Worm (Caenorhabditis elegans) whole organism, L1 larva: Measurements from ENCODE around the gene str-196.

Experiments
- aly-2 ChIP-seq: fragments of 150-350 bp; optimal IDR thresholded peaks from 2 replicates; lab custom pipeline; 2014; ENCODE audit warnings: missing biosample characterization, missing genetic modification characterization
- blmp-1 ChIP-seq: fragments of 150-350 bp; optimal IDR thresholded peaks from 2 replicates; lab custom pipeline; 2014; ENCODE audit warnings: missing biosample characterization, missing genetic modification characterization
- ceh-82 ChIP-seq, 3 experiments: fragments of 150-350 bp in 1 of 3; sonication (generic microtip) in 2 of 3; optimal IDR thresholded peaks; 2 replicates each; lab custom pipeline; 2014 to 2017; ENCODE audit warnings: missing biosample characterization in 3 of 3, missing genetic modification characterization in 3 of 3
- dsc-1 ChIP-seq: sonication (generic microtip); optimal IDR thresholded peaks from 2 replicates; lab custom pipeline; 2016; ENCODE audit warnings: mild to moderate bottlenecking, missing genetic modification characterization, missing compliant biosample characterization
- efl-1 ChIP-seq, 4 experiments: fragments of 150-350 bp; optimal IDR thresholded peaks in 3 of 4; peaks in 1 of 4; 1 replicate in 1 of 4; 2 replicates in 3 of 4; lab custom pipeline; 2014; ENCODE audit warnings: missing biosample characterization in 2 of 4, missing genetic modification characterization in 2 of 4, missing genetic modification reagents in 2 of 4
- efl-3 ChIP-seq: fragments of 200-800 bp; sonication (Bioruptor generic); optimal IDR thresholded peaks from 2 replicates; lab custom pipeline; 2018; ENCODE audit warnings: mild to moderate bottlenecking, missing genetic modification characterization, missing compliant biosample characterization
- egl-27 ChIP-seq, 2 experiments: fragments of 150-350 bp in 1 of 2; sonication (generic microtip); optimal IDR thresholded peaks; 3 replicates each; lab custom pipeline; 2017 to 2018; ENCODE audit warnings: missing biosample characterization in 2 of 2, missing genetic modification characterization in 2 of 2, missing genetic modification reagents in 2 of 2
- elt-3 ChIP-seq, 6 experiments: fragments of 150-350 bp in 1 of 6; sonication (generic microtip); optimal IDR thresholded peaks; 2 replicates each; lab custom pipeline; 2017 to 2018; ENCODE audit warnings: missing biosample characterization in 6 of 6, missing genetic modification characterization in 6 of 6, inconsistent platforms in 1 of 6
- ets-5 ChIP-seq: fragments of 200-800 bp; sonication (Bioruptor generic); IDR thresholded peaks from 2 replicates; pipeline ENCODE4 v1.3.6; 2022; ENCODE audit warnings: missing genetic modification characterization, missing compliant biosample characterization
- fkh-10 ChIP-seq: sonication (generic microtip); optimal IDR thresholded peaks from 2 replicates; lab custom pipeline; 2017; ENCODE audit warnings: missing biosample characterization, missing genetic modification reagents, missing genetic modification characterization
- fkh-4 ChIP-seq: sonication (generic microtip); optimal IDR thresholded peaks from 2 replicates; lab custom pipeline; 2016; ENCODE audit warnings: missing compliant biosample characterization, missing genetic modification characterization, borderline replicate concordance
- fkh-8 ChIP-seq: sonication (generic microtip); optimal IDR thresholded peaks from 2 replicates; lab custom pipeline; 2016; ENCODE audit warnings: mild to moderate bottlenecking, missing genetic modification characterization, missing compliant biosample characterization
- fos-1 ChIP-seq: fragments of 150-350 bp; optimal IDR thresholded peaks from 2 replicates; lab custom pipeline; 2014; ENCODE audit warnings: missing biosample characterization, missing genetic modification characterization
- grh-1 ChIP-seq: fragments of 200-800 bp; sonication (Bioruptor generic); IDR thresholded peaks from 2 replicates; pipeline ENCODE4 v1.3.6; 2022; ENCODE audit warnings: missing genetic modification reagents, missing genetic modification characterization, missing compliant biosample characterization
- hpl-2 ChIP-seq: fragments of 150-350 bp; optimal IDR thresholded peaks from 2 replicates; lab custom pipeline; 2014; ENCODE audit warnings: missing biosample characterization, missing genetic modification reagents, missing genetic modification characterization
- irx-1 ChIP-seq: sonication (generic microtip); optimal IDR thresholded peaks from 2 replicates; lab custom pipeline; 2016; ENCODE audit warnings: missing genetic modification characterization, missing compliant biosample characterization
- lin-13 ChIP-seq: fragments of 150-350 bp; optimal IDR thresholded peaks from 2 replicates; lab custom pipeline; 2014; ENCODE audit warnings: missing biosample characterization, missing genetic modification reagents, missing genetic modification characterization
- lin-15B ChIP-seq: fragments of 150-350 bp; sonication (generic microtip); optimal IDR thresholded peaks from 3 replicates; lab custom pipeline; 2014; ENCODE audit warnings: missing biosample characterization, missing genetic modification characterization
- lin-39 ChIP-seq: fragments of 150-350 bp; optimal IDR thresholded peaks from 2 replicates; lab custom pipeline; 2014; ENCODE audit warnings: missing biosample characterization, missing genetic modification reagents, missing genetic modification characterization
- mep-1 ChIP-seq: fragments of 150-350 bp; optimal IDR thresholded peaks from 2 replicates; lab custom pipeline; 2014; ENCODE audit warnings: missing biosample characterization, missing genetic modification characterization
- nhr-12 ChIP-seq: sonication (generic microtip); optimal IDR thresholded peaks from 2 replicates; lab custom pipeline; 2017; ENCODE audit warnings: missing biosample characterization, missing genetic modification characterization
- nhr-19 ChIP-seq: fragments of 200-800 bp; sonication (Bioruptor generic); conservative IDR thresholded peaks from 2 replicates; pipeline ENCODE4 v1.3.6; 2022; ENCODE audit warnings: missing genetic modification characterization, missing compliant biosample characterization
- nhr-20 ChIP-seq: sonication (generic microtip); optimal IDR thresholded peaks from 2 replicates; lab custom pipeline; 2016; ENCODE audit warnings: mild to moderate bottlenecking, missing genetic modification characterization, missing compliant biosample characterization
- nhr-28 ChIP-seq: fragments of 150-350 bp; optimal IDR thresholded peaks from 2 replicates; lab custom pipeline; 2014; ENCODE audit warnings: missing biosample characterization, missing genetic modification characterization
- nhr-47 ChIP-seq: sonication (generic microtip); optimal IDR thresholded peaks from 2 replicates; lab custom pipeline; 2016; ENCODE audit warnings: mild to moderate bottlenecking, missing genetic modification characterization, moderate library complexity, missing compliant biosample characterization
- nhr-71 ChIP-seq: sonication (generic microtip); optimal IDR thresholded peaks from 2 replicates; lab custom pipeline; 2016; ENCODE audit warnings: mild to moderate bottlenecking, missing genetic modification characterization, moderate library complexity, missing compliant biosample characterization
- nhr-84 ChIP-seq: sonication (generic microtip); optimal IDR thresholded peaks from 2 replicates; lab custom pipeline; 2017; ENCODE audit warnings: missing biosample characterization, missing genetic modification characterization
- nhr-85 ChIP-seq: sonication (generic microtip); peaks from one replicate; lab custom pipeline; 2016; ENCODE audit warnings: missing genetic modification characterization, inconsistent platforms, missing compliant biosample characterization
- nhr-90 ChIP-seq: sonication (generic microtip); optimal IDR thresholded peaks from 2 replicates; lab custom pipeline; 2016; ENCODE audit warnings: mild to moderate bottlenecking, missing genetic modification characterization, missing compliant biosample characterization; ENCODE audit not compliant: poor library complexity
- pag-3 ChIP-seq: sonication (generic microtip); optimal IDR thresholded peaks from 2 replicates; lab custom pipeline; 2017; ENCODE audit warnings: missing genetic modification characterization, mild to moderate bottlenecking, missing compliant biosample characterization, antibody characterized with exemption, borderline replicate concordance; ENCODE audit not compliant: insufficient read depth
- snu-23 ChIP-seq: sonication (generic microtip); optimal IDR thresholded peaks from 2 replicates; lab custom pipeline; 2016; ENCODE audit warnings: missing genetic modification characterization, missing compliant biosample characterization
- sox-4 ChIP-seq: sonication (generic microtip); optimal IDR thresholded peaks from 2 replicates; lab custom pipeline; 2016; ENCODE audit warnings: missing genetic modification characterization, missing compliant biosample characterization
- tbx-2 ChIP-seq: sonication (generic microtip); optimal IDR thresholded peaks from 2 replicates; lab custom pipeline; 2016; ENCODE audit warnings: missing genetic modification characterization, missing compliant biosample characterization
- tlp-1 ChIP-seq: fragments of 150-350 bp; optimal IDR thresholded peaks from 2 replicates; lab custom pipeline; 2014; ENCODE audit warnings: missing biosample characterization, missing genetic modification characterization
- unc-30 ChIP-seq: sonication (generic microtip); optimal IDR thresholded peaks from 2 replicates; lab custom pipeline; 2017; ENCODE audit warnings: missing biosample characterization, missing genetic modification characterization
- vab-15 ChIP-seq: sonication (generic microtip); optimal IDR thresholded peaks from 2 replicates; lab custom pipeline; 2017; ENCODE audit warnings: missing genotype, mild to moderate bottlenecking, missing genetic modification characterization, missing compliant biosample characterization
- ztf-11 ChIP-seq, 2 experiments: sonication (generic microtip); optimal IDR thresholded peaks; 2 replicates each; lab custom pipeline; 2016 to 2017; ENCODE audit warnings: missing genetic modification characterization in 2 of 2, missing biosample characterization in 1 of 2, missing compliant biosample characterization in 1 of 2

The str-196 gene

ce11 chrV:464800-465199, 26.7 kb upstream of the str-196 start, which contains the start of gene nhr-201 (continued):
- TF ChIP-seq tlp-1 (no peak), nhr-20 (peak; percentile 85), lin-15B (tag; lab: Kevin White, UChicago) (no peak), blmp-1 (tag; lab: Kevin White, UChicago) (no peak), lin-13 (GFP tag; lab: Kevin White, UChicago) (no peak), nhr-90 (tag; lab: Kevin White, UChicago) (no peak), ets-5 (GFP tag; lab: Robert Waterston, UW) (no peak), efl-1 (optimal IDR thresholded peaks at IDR 0.05; lab: Kevin White, UChicago) (no peak), efl-1 (GFP tag; optimal IDR thresholded peaks at IDR 0.05 in 1 of 2; lab: Kevin White, UChicago) (peak in 1 of 2 experiments; percentile 84), snu-23 (GFP tag; lab: Kevin White, UChicago) (no peak), fkh-10 (no peak), ztf-11 (tag; optimal IDR thresholded peaks at IDR 0.05; lab: Kevin White, UChicago) (no peak), grh-1 (no peak), egl-27 (tag; optimal IDR thresholded peaks at IDR 0.05; lab: Kevin White, UChicago) (no peak), lin-39 (no peak), nhr-19 (GFP tag; lab: Robert Waterston, UW) (no peak)

- TF ChIP-seq nhr-28 (tag; lab: Kevin White, UChicago): no peak
- TF ChIP-seq sox-4 (tag; lab: Kevin White, UChicago): no peak
- TF ChIP-seq fos-1 (tag; lab: Kevin White, UChicago): no peak
- no peak for TF ChIP-seq tbx-2 (tag; lab: Kevin White, UChicago)
- TF ChIP-seq ceh-82 (tag; optimal IDR thresholded peaks at IDR 0.05; lab: Kevin White, UChicago): no peak
- TF ChIP-seq vab-15 (tag; lab: Kevin White, UChicago): no peak
- no peak for TF ChIP-seq efl-3 (GFP tag; lab: Kevin White, UChicago)
- TF ChIP-seq elt-3 (tag; optimal IDR thresholded peaks at IDR 0.05; lab: Kevin White, UChicago): no peak
- TF ChIP-seq aly-2: no peak
- no peak for TF ChIP-seq irx-1
- TF ChIP-seq pag-3 (tag; lab: Kevin White, UChicago): no peak
- TF ChIP-seq dsc-1: peak; percentile 90
- no peak for TF ChIP-seq nhr-84 (tag; lab: Kevin White, UChicago)
- peak; percentile 10 for TF ChIP-seq lin-13 (GFP tag; lab: Kevin White, UChicago)
- no peak for TF ChIP-seq efl-1 (optimal IDR thresholded peaks at IDR 0.05; lab: Kevin White, UChicago)
- no peak for TF ChIP-seq efl-1 (GFP tag; optimal IDR thresholded peaks at IDR 0.05 in 1 of 2; lab: Kevin White, UChicago)
- no peak for TF ChIP-seq ztf-11 (tag; optimal IDR thresholded peaks at IDR 0.05; lab: Kevin White, UChicago)
- TF ChIP-seq nhr-85 (tag; lab: Kevin White, UChicago): peak; percentile 78
- TF ChIP-seq nhr-12 (tag; lab: Kevin White, UChicago): no peak
- no peak for TF ChIP-seq unc-30
- peak; percentile 45 for TF ChIP-seq nhr-71 (tag; lab: Kevin White, UChicago)
- TF ChIP-seq fkh-4 (tag; lab: Kevin White, UChicago): peak; percentile 32
- peak; percentile 4 for TF ChIP-seq nhr-20
- TF ChIP-seq blmp-1 (tag; lab: Kevin White, UChicago): peak; percentile 89
- peak; percentile 2 for TF ChIP-seq mep-1 (tag; lab: Kevin White, UChicago)
- TF ChIP-seq grh-1: no peak
- no peak for TF ChIP-seq nhr-47 (tag; lab: Kevin White, UChicago)
- no peak for TF ChIP-seq hpl-2 (GFP tag; lab: Kevin White, UChicago)
- TF ChIP-seq, all 84 proteins: peak for 8
Measured at ce11 chrV:465355-465754, 26.2 kb upstream of the str-196 start.

- TF ChIP-seq fkh-8 (tag; lab: Kevin White, UChicago) (no peak), fos-1 (tag; lab: Kevin White, UChicago) (no peak), efl-1 (optimal IDR thresholded peaks at IDR 0.05; lab: Kevin White, UChicago) (no peak), efl-1 (GFP tag; optimal IDR thresholded peaks at IDR 0.05 in 1 of 2; lab: Kevin White, UChicago) (peak in 1 of 2 experiments; percentile 85)
Measured at ce11 chrV:467507-467906, 24.0 kb upstream of the str-196 start.
